Worm (Caenorhabditis elegans) whole organism, young adult: ENCODE results near the gene fbxa-107.

ENCODE experiments used
- F37B4.10 ChIP-seq: fragments of 200-800 bp; sonication (Bioruptor generic); IDR thresholded peaks from 2 replicates; pipeline ENCODE4 v1.3.6; 2022; ENCODE audit warnings: missing genetic modification characterization, missing compliant biosample characterization
- F55B11.4 ChIP-seq: sonication (generic microtip); optimal IDR thresholded peaks from 2 replicates; lab custom pipeline; 2016; ENCODE audit warnings: missing compliant biosample characterization, missing genetic modification characterization, borderline replicate concordance; ENCODE audit not compliant: insufficient read depth
- dpl-1 ChIP-seq: fragments of 150-350 bp; optimal IDR thresholded peaks from 2 replicates; lab custom pipeline; 2014; ENCODE audit warnings: missing biosample characterization, missing genetic modification reagents, missing genetic modification characterization
- lin-54 ChIP-seq: fragments of 200-800 bp; sonication (Bioruptor generic); optimal IDR thresholded peaks from 2 replicates; lab custom pipeline; 2018; ENCODE audit warnings: mild to moderate bottlenecking, missing genetic modification characterization, missing compliant biosample characterization
- pha-4 ChIP-seq: fragments of 150-350 bp; sonication (generic microtip); optimal IDR thresholded peaks from 2 replicates; lab custom pipeline; 2014; ENCODE audit warnings: missing biosample characterization, missing genetic modification reagents, missing genetic modification characterization
- snpc-4 ChIP-seq, 5 experiments: fragments of 150-350 bp in 1 of 5; sonication (generic microtip) in 4 of 5; optimal IDR thresholded peaks; 2 replicates each; lab custom pipeline; 2014 to 2018; ENCODE audit warnings: missing genetic modification characterization in 5 of 5, missing biosample characterization in 3 of 5, antibody characterized with exemption in 2 of 5, mild to moderate bottlenecking in 2 of 5, missing compliant biosample characterization in 2 of 5, missing genotype in 2 of 5, moderate library complexity in 2 of 5, missing genetic modification reagents in 1 of 5
- unc-130 ChIP-seq: sonication (generic microtip); optimal IDR thresholded peaks from 2 replicates; lab custom pipeline; 2016; ENCODE audit warnings: missing genetic modification reagents, missing genetic modification characterization, missing compliant biosample characterization
- unc-62 ChIP-seq: fragments of 150-350 bp; optimal IDR thresholded peaks from 2 replicates; lab custom pipeline; 2014; ENCODE audit warnings: missing biosample characterization, missing genetic modification reagents, missing genetic modification characterization
- xnd-1 ChIP-seq: sonication (generic microtip); optimal IDR thresholded peaks from 2 replicates; lab custom pipeline; 2016; ENCODE audit warnings: missing genotype, missing genetic modification reagents, missing genetic modification characterization, missing compliant biosample characterization

- TF ChIP-seq F55B11.4 (tag; lab: Kevin White, UChicago) (no peak), unc-130 (GFP tag; lab: Kevin White, UChicago) (no peak), dpl-1 (GFP tag; lab: Kevin White, UChicago) (no peak), lin-54 (GFP tag; lab: Kevin White, UChicago) (no peak), snpc-4 (GFP tag; optimal IDR thresholded peaks at IDR 0.05; lab: Kevin White, UChicago) (no peak), snpc-4 (tag; optimal IDR thresholded peaks at IDR 0.05; lab: Kevin White, UChicago) (no peak), xnd-1 (tag; lab: Kevin White, UChicago) (no peak), F37B4.10 (GFP tag; lab: Robert Waterston, UW) (no peak), unc-62 (no peak), pha-4 (tag; lab: Kevin White, UChicago) (no peak)
These were observed 41.9 kb upstream of the fbxa-107 start, which contains the start of gene nova-1 for ce11 chrV:18081857-18082256.
